Fruit fly (Drosophila melanogaster) whole organism, embryonic: Measurements from ENCODE around the gene CG32708.
A peak's percentile ranks its signal among the peaks of the same experiment; 100 is the strongest.

Experiments used
- Ada2b ChIP-seq: fragments of 200-800 bp; sonication (Bioruptor generic); IDR thresholded peaks from 2 replicates; pipeline ENCODE4 v1.3.6; 2022; ENCODE audit warnings: missing biosample characterization, missing genetic modification characterization
- Antp ChIP-seq: fragments of 200-800 bp; sonication (Bioruptor generic); optimal IDR thresholded peaks from 3 replicates; lab custom pipeline; 2016; ENCODE audit warnings: missing biosample characterization, missing genetic modification characterization
- BEAF-32 ChIP-seq: fragments of 200-800 bp; sonication (Bioruptor generic); optimal IDR thresholded peaks from 3 replicates; lab custom pipeline; 2017; ENCODE audit warnings: missing biosample characterization, missing genetic modification characterization, mild to moderate bottlenecking, moderate library complexity, missing genetic modification reagents
- Bgb ChIP-seq: fragments of 200-800 bp; sonication (Bioruptor generic); IDR thresholded peaks from 2 replicates; pipeline ENCODE4 v1.3.6; 2022; ENCODE audit warnings: missing biosample characterization, missing genetic modification characterization; ENCODE audit not compliant: partially characterized antibody
- CG10147 ChIP-seq: fragments of 200-800 bp; sonication (Bioruptor generic); optimal IDR thresholded peaks from 2 replicates; lab custom pipeline; 2019; ENCODE audit warnings: missing biosample characterization, mild to moderate bottlenecking, missing genetic modification characterization, moderate library complexity
- CG10543 ChIP-seq: fragments of 200-800 bp; sonication (Bioruptor generic); optimal IDR thresholded peaks from 3 replicates; lab custom pipeline; 2017; ENCODE audit warnings: missing biosample characterization, mild to moderate bottlenecking, missing genetic modification characterization, moderate library complexity
- CG10654 ChIP-seq: fragments of 200-800 bp; sonication (Bioruptor generic); optimal IDR thresholded peaks from 2 replicates; lab custom pipeline; 2016; ENCODE audit warnings: missing biosample characterization, missing genetic modification characterization
- CG10979 ChIP-seq: fragments of 200-800 bp; sonication (Bioruptor generic); optimal IDR thresholded peaks from 2 replicates; lab custom pipeline; 2018; ENCODE audit warnings: missing biosample characterization, mild to moderate bottlenecking, missing genetic modification characterization, moderate library complexity
- CG12659 ChIP-seq: fragments of 200-800 bp; sonication (Bioruptor generic); optimal IDR thresholded peaks from 3 replicates; lab custom pipeline; 2017; ENCODE audit warnings: mild to moderate bottlenecking, missing biosample characterization, missing genetic modification reagents, missing genetic modification characterization
- CG17359 ChIP-seq: fragments of 200-800 bp; sonication (Bioruptor generic); optimal IDR thresholded peaks from 3 replicates; lab custom pipeline; 2018; ENCODE audit warnings: missing biosample characterization, mild to moderate bottlenecking, missing genetic modification characterization, moderate library complexity
- CG18262 ChIP-seq: fragments of 200-800 bp; optimal IDR thresholded peaks from 3 replicates; lab custom pipeline; 2019; ENCODE audit warnings: missing biosample characterization, mild to moderate bottlenecking, missing genetic modification characterization, moderate library complexity
- CG3065 ChIP-seq: fragments of 200-800 bp; sonication (Bioruptor generic); optimal IDR thresholded peaks from 2 replicates; lab custom pipeline; 2016; ENCODE audit warnings: missing biosample characterization, missing genetic modification characterization
- CG34376 ChIP-seq: fragments of 200-800 bp; sonication (Bioruptor generic); optimal IDR thresholded peaks from 2 replicates; lab custom pipeline; 2018; ENCODE audit warnings: missing biosample characterization, mild to moderate bottlenecking, missing genetic modification characterization
- CG4404 ChIP-seq: fragments of 200-800 bp; sonication (Bioruptor generic); IDR thresholded peaks from 2 replicates; pipeline ENCODE4 v1.3.6; 2022; ENCODE audit warnings: missing biosample characterization, missing genetic modification characterization
- CG6689 ChIP-seq: fragments of 200-800 bp; sonication (Bioruptor generic); IDR thresholded peaks from 2 replicates; pipeline ENCODE4 v1.3.6; 2022; ENCODE audit warnings: missing biosample characterization, missing genetic modification characterization
- CG7987 ChIP-seq: fragments of 200-800 bp; sonication (Bioruptor generic); optimal IDR thresholded peaks from 2 replicates; lab custom pipeline; 2018; ENCODE audit warnings: missing biosample characterization, mild to moderate bottlenecking, missing genetic modification characterization, moderate library complexity
- CG8388 ChIP-seq: fragments of 200-800 bp; sonication (Bioruptor generic); optimal IDR thresholded peaks from 2 replicates; lab custom pipeline; 2019; ENCODE audit warnings: missing biosample characterization, mild to moderate bottlenecking, missing genetic modification characterization, moderate library complexity
- CG9609 ChIP-seq: fragments of 200-800 bp; sonication (Bioruptor generic); optimal IDR thresholded peaks from 3 replicates; lab custom pipeline; 2016; ENCODE audit warnings: missing biosample characterization, missing genetic modification characterization
- Dbx ChIP-seq: fragments of 200-800 bp; sonication (Bioruptor generic); IDR thresholded peaks from 3 replicates; pipeline ENCODE4 v1.3.6; 2022; ENCODE audit warnings: missing biosample characterization, missing genetic modification characterization
- H15 ChIP-seq: fragments of 200-800 bp; sonication (Bioruptor generic); IDR thresholded peaks from 3 replicates; pipeline ENCODE4 v1.3.6; 2022; ENCODE audit warnings: missing biosample characterization, missing genetic modification characterization
- HHEX ChIP-seq: fragments of 200-800 bp; sonication (Bioruptor generic); optimal IDR thresholded peaks from 3 replicates; lab custom pipeline; 2017; ENCODE audit warnings: missing biosample characterization, mild to moderate bottlenecking, missing genetic modification characterization, missing genetic modification reagents
- HLHmδ ChIP-seq: fragments of 200-800 bp; sonication (Bioruptor generic); optimal IDR thresholded peaks from 2 replicates; lab custom pipeline; 2018; ENCODE audit warnings: missing biosample characterization, mild to moderate bottlenecking, missing genetic modification characterization, moderate library complexity
- Hmr ChIP-seq: fragments of 200-800 bp; sonication (Bioruptor generic); optimal IDR thresholded peaks from 3 replicates; lab custom pipeline; 2017; ENCODE audit warnings: mild to moderate bottlenecking, missing biosample characterization, missing genetic modification reagents, missing genetic modification characterization
- MBD-R2 ChIP-seq: fragments of 200-800 bp; sonication (Bioruptor generic); IDR thresholded peaks from 2 replicates; pipeline ENCODE4 v1.3.6; 2022; ENCODE audit warnings: missing biosample characterization, missing genetic modification characterization
- Mrtf ChIP-seq: fragments of 200-800 bp; sonication (Bioruptor generic); IDR thresholded peaks from 3 replicates; pipeline ENCODE4 v1.3.6; 2022; ENCODE audit warnings: missing biosample characterization, missing genetic modification characterization
- NFAT ChIP-seq: fragments of 200-800 bp; sonication (Bioruptor generic); IDR thresholded peaks from 2 replicates; pipeline ENCODE4 v1.3.6; 2022; ENCODE audit warnings: missing biosample characterization, missing genetic modification characterization
- Nf-YC ChIP-seq: fragments of 200-800 bp; optimal IDR thresholded peaks from 3 replicates; lab custom pipeline; 2019; ENCODE audit warnings: missing biosample characterization, mild to moderate bottlenecking, missing genetic modification characterization, moderate library complexity
- Oli ChIP-seq: fragments of 200-800 bp; sonication (Bioruptor generic); optimal IDR thresholded peaks from 2 replicates; lab custom pipeline; 2018; ENCODE audit warnings: missing biosample characterization, mild to moderate bottlenecking, missing genetic modification characterization, moderate library complexity
- Ssrp ChIP-seq: fragments of 200-800 bp; sonication (Bioruptor generic); optimal IDR thresholded peaks from 2 replicates; lab custom pipeline; 2018; ENCODE audit warnings: missing biosample characterization, mild to moderate bottlenecking, missing genetic modification characterization, moderate library complexity
- amos ChIP-seq: fragments of 200-800 bp; sonication (Bioruptor generic); IDR thresholded peaks from 2 replicates; pipeline ENCODE4 v1.3.6; 2022; ENCODE audit warnings: missing biosample characterization, missing genetic modification characterization; ENCODE audit not compliant: partially characterized antibody
- ato ChIP-seq: fragments of 200-800 bp; sonication (Bioruptor generic); IDR thresholded peaks from 2 replicates; pipeline ENCODE4 v1.3.6; 2022; ENCODE audit warnings: missing biosample characterization, missing genetic modification characterization; ENCODE audit not compliant: partially characterized antibody
- bsh ChIP-seq, 2 experiments: fragments of 200-800 bp; sonication (Bioruptor generic); optimal IDR thresholded peaks; 2 replicates each; lab custom pipeline; 2017 to 2018; ENCODE audit warnings: mild to moderate bottlenecking in 2 of 2, missing biosample characterization in 2 of 2, missing genetic modification characterization in 2 of 2, moderate library complexity in 1 of 2
- cato ChIP-seq: fragments of 200-800 bp; sonication (Bioruptor generic); optimal IDR thresholded peaks from 2 replicates; lab custom pipeline; 2016; ENCODE audit warnings: missing biosample characterization, missing genetic modification characterization, borderline replicate concordance
- caup ChIP-seq: fragments of 200-800 bp; sonication (Bioruptor generic); optimal IDR thresholded peaks from 3 replicates; lab custom pipeline; 2017; ENCODE audit warnings: missing biosample characterization, mild to moderate bottlenecking, missing genetic modification characterization, moderate library complexity; ENCODE audit not compliant: severe bottlenecking
- chif ChIP-seq, 2 experiments: fragments of 200-800 bp; sonication (Bioruptor generic); optimal IDR thresholded peaks; 3 replicates each; lab custom pipeline; 2016; ENCODE audit warnings: missing biosample characterization in 2 of 2, missing genetic modification characterization in 2 of 2
- corto ChIP-seq: fragments of 200-800 bp; sonication (Bioruptor generic); optimal IDR thresholded peaks from 2 replicates; lab custom pipeline; 2016; ENCODE audit warnings: missing biosample characterization, mild to moderate bottlenecking, missing genetic modification characterization, moderate library complexity
- gt ChIP-seq: fragments of 200-800 bp; sonication (Bioruptor generic); IDR thresholded peaks from 2 replicates; pipeline ENCODE4 v1.3.6; 2022; ENCODE audit warnings: missing biosample characterization, missing genetic modification characterization
- h ChIP-seq: fragments of >200 bp; optimal IDR thresholded peaks from 2 replicates; lab custom pipeline; 2017
- her ChIP-seq: fragments of 200-800 bp; sonication (Bioruptor generic); optimal IDR thresholded peaks from 2 replicates; lab custom pipeline; 2016; ENCODE audit warnings: missing biosample characterization, missing genetic modification characterization
- jigr1 ChIP-seq: fragments of 200-800 bp; sonication (Bioruptor generic); IDR thresholded peaks from 3 replicates; pipeline ENCODE4 v1.3.6; 2022; ENCODE audit warnings: missing biosample characterization, missing genetic modification characterization
- lola ChIP-seq, 3 experiments: fragments of >200 bp in 2 of 3; fragments of 200-800 bp in 1 of 3; sonication (Bioruptor generic) in 1 of 3; optimal IDR thresholded peaks; 2 replicates each; lab custom pipeline; 2017 to 2019; ENCODE audit warnings: missing biosample characterization in 3 of 3, missing genetic modification characterization in 3 of 3, mild to moderate bottlenecking in 1 of 3, moderate library complexity in 1 of 3
- mam ChIP-seq: fragments of 200-800 bp; sonication (Bioruptor generic); optimal IDR thresholded peaks from 3 replicates; lab custom pipeline; 2016; ENCODE audit warnings: missing biosample characterization, missing genetic modification characterization
- nerfin-2 ChIP-seq: fragments of 200-800 bp; sonication (Bioruptor generic); IDR thresholded peaks from 2 replicates; pipeline ENCODE4 v1.3.6; 2022; ENCODE audit warnings: missing biosample characterization, missing genetic modification characterization; ENCODE audit not compliant: partially characterized antibody
- otp ChIP-seq: fragments of 200-800 bp; sonication (Bioruptor generic); IDR thresholded peaks from 3 replicates; pipeline ENCODE4, ENCODE4 v1.3.6; 2022; ENCODE audit warnings: missing biosample characterization, missing genetic modification characterization
- pan ChIP-seq, 4 experiments: fragments of >200 bp in 3 of 4; fragments of 200-800 bp in 1 of 4; sonication (Bioruptor generic) in 1 of 4; optimal IDR thresholded peaks in 3 of 4; IDR thresholded peaks in 1 of 4; 2 replicates each; pipeline versions ENCODE4 v1.3.6 to Lab custom; 2017 to 2022; ENCODE audit warnings: missing biosample characterization in 2 of 4, missing genetic modification characterization in 2 of 4, mixed read lengths in 1 of 4
- shn ChIP-seq: fragments of 200-800 bp; sonication (Bioruptor generic); optimal IDR thresholded peaks from 3 replicates; lab custom pipeline; 2016; ENCODE audit warnings: missing biosample characterization, missing genetic modification characterization
- tin ChIP-seq: fragments of 200-800 bp; sonication (Bioruptor generic); optimal IDR thresholded peaks from 3 replicates; lab custom pipeline; 2016; ENCODE audit warnings: missing biosample characterization, missing genetic modification characterization
- tio ChIP-seq: fragments of 200-800 bp; sonication (Bioruptor generic); optimal IDR thresholded peaks from 2 replicates; lab custom pipeline; 2017; ENCODE audit warnings: missing biosample characterization, missing genetic modification characterization, inconsistent platforms
- vvl ChIP-seq: fragments of 200-800 bp; sonication (Bioruptor generic); IDR thresholded peaks from 2 replicates; pipeline ENCODE4 v1.3.6; 2022; ENCODE audit warnings: missing biosample characterization, missing genetic modification characterization

CG32708 gene

dm6 chrX:9118961-9119633 lies 33.4 kb downstream of the CG32708 start (continued):
- TF ChIP-seq CG10543 (GFP tag; lab: Kevin White, UChicago) (no peak), h (lab: Kevin White, UChicago) (no peak), CG34376 (GFP tag; lab: Kevin White, UChicago) (no peak), CG10147 (GFP tag; lab: Kevin White, UChicago) (peak; percentile 59), otp (no peak), Bgb (GFP tag; lab: Robert Waterston, UW) (no peak), Nf-YC (tag; lab: Kevin White, UChicago) (no peak), tio (GFP tag; lab: Kevin White, UChicago) (no peak), NFAT (GFP tag; lab: Robert Waterston, UW) (no peak), gt (GFP tag; lab: Robert Waterston, UW) (no peak), CG7987 (GFP tag; lab: Kevin White, UChicago) (no peak), mam (GFP tag; lab: Kevin White, UChicago) (no peak), pan (optimal IDR thresholded peaks at IDR 0.05; lab: Kevin White, UChicago) (no peak), pan (GFP tag; optimal IDR thresholded peaks at IDR 0.05 in 1 of 2, IDR thresholded peaks at IDR 0.05 in 1 of 2) (no peak), tin (peak; percentile 35), CG10654 (GFP tag; lab: Kevin White, UChicago) (no peak), HLHmδ (GFP tag; lab: Kevin White, UChicago) (no peak), nerfin-2 (no peak), shn (no peak), jigr1 (GFP tag; lab: Robert Waterston, UW) (no peak), Oli (tag; lab: Kevin White, UChicago) (no peak), CG10979 (tag; lab: Kevin White, UChicago) (peak; percentile 67), caup (GFP tag; lab: Kevin White, UChicago) (no peak), bsh (GFP tag; optimal IDR thresholded peaks at IDR 0.05; lab: Kevin White, UChicago) (peak; percentile 18 to 64), Ada2b (GFP tag; lab: Robert Waterston, UW) (no peak), H15 (no peak), BEAF-32 (GFP tag; lab: Kevin White, UChicago) (no peak), Ssrp (tag; lab: Kevin White, UChicago) (no peak), chif (GFP tag; optimal IDR thresholded peaks at IDR 0.05; lab: Kevin White, UChicago) (peak in 1 of 2 experiments; percentile 6), CG17359 (tag; lab: Kevin White, UChicago) (peak; percentile 53), CG3065 (GFP tag; lab: Kevin White, UChicago) (no peak), CG18262 (tag; lab: Kevin White, UChicago) (peak; percentile 65), amos (GFP tag; lab: Robert Waterston, UW) (no peak), Hmr (GFP tag; lab: Kevin White, UChicago) (no peak), CG9609 (GFP tag; lab: Kevin White, UChicago) (no peak), Dbx (GFP tag; lab: Robert Waterston, UW) (no peak), CG8388 (GFP tag; lab: Kevin White, UChicago) (no peak), MBD-R2 (GFP tag; lab: Robert Waterston, UW) (no peak; the same call in 1 of the 2 replicates), CG4404 (GFP tag; lab: Robert Waterston, UW) (no peak), CG6689 (GFP tag; lab: Robert Waterston, UW) (no peak), Antp (peak; percentile 12), ato (GFP tag; lab: Robert Waterston, UW) (no peak), her (GFP tag; lab: Kevin White, UChicago) (no peak), HHEX (peak; percentile 46), vvl (GFP tag; lab: Robert Waterston, UW) (no peak), corto (GFP tag; lab: Kevin White, UChicago) (no peak), cato (GFP tag; lab: Kevin White, UChicago) (no peak), lola (GFP tag; optimal IDR thresholded peaks at IDR 0.05; lab: Kevin White, UChicago) (no peak), Mrtf (no peak), CG12659 (no peak)
